Fruit fly (Drosophila melanogaster) whole organism, pupa: ENCODE results near the gene Pex11c.
A peak's percentile ranks its signal among the peaks of the same experiment; 100 is the strongest.

Experiments
- CG10348 ChIP-seq: fragments of 200-800 bp; sonication (Bioruptor generic); IDR thresholded peaks from 2 replicates; pipeline ENCODE4 v1.3.6; 2022; ENCODE audit warnings: missing biosample characterization, missing genetic modification characterization
- CG12605 ChIP-seq: fragments of 200-800 bp; sonication (Bioruptor generic); IDR thresholded peaks from 2 replicates; pipeline ENCODE4 v1.3.6; 2022; ENCODE audit warnings: missing biosample characterization, missing genetic modification characterization
- CG13204 ChIP-seq: fragments of 200-800 bp; sonication (Bioruptor generic); optimal IDR thresholded peaks from 2 replicates; lab custom pipeline; 2018; ENCODE audit warnings: missing biosample characterization, mild to moderate bottlenecking, missing genetic modification characterization, moderate library complexity
- CG14655 ChIP-seq: fragments of 200-800 bp; sonication (Bioruptor generic); optimal IDR thresholded peaks from 3 replicates; lab custom pipeline; 2017; ENCODE audit warnings: mild to moderate bottlenecking, missing biosample characterization, missing genetic modification reagents, missing genetic modification characterization
- CG15710 ChIP-seq: fragments of 200-800 bp; sonication (Bioruptor generic); optimal IDR thresholded peaks from 2 replicates; lab custom pipeline; 2018; ENCODE audit warnings: missing biosample characterization, mild to moderate bottlenecking, missing genetic modification characterization, moderate library complexity
- CG17806 ChIP-seq: fragments of 200-800 bp; sonication (Bioruptor generic); optimal IDR thresholded peaks from 2 replicates; lab custom pipeline; 2018; ENCODE audit warnings: missing biosample characterization, mild to moderate bottlenecking, missing genetic modification characterization, moderate library complexity
- CG32121 ChIP-seq: fragments of 200-800 bp; sonication (Bioruptor generic); IDR thresholded peaks from 2 replicates; pipeline ENCODE4 v1.3.6; 2022; ENCODE audit warnings: missing biosample characterization, missing genetic modification characterization
- CG34367 ChIP-seq: fragments of 200-800 bp; sonication (Bioruptor generic); optimal IDR thresholded peaks from 2 replicates; lab custom pipeline; 2018; ENCODE audit warnings: missing biosample characterization, mild to moderate bottlenecking, missing genetic modification characterization
- CG4496 ChIP-seq: fragments of 200-800 bp; sonication (Bioruptor generic); IDR thresholded peaks from 3 replicates; pipeline ENCODE4 v1.3.6; 2022; ENCODE audit warnings: missing biosample characterization, missing genetic modification characterization
- CG8159 ChIP-seq: fragments of 200-800 bp; sonication (Bioruptor generic); optimal IDR thresholded peaks from 3 replicates; lab custom pipeline; 2018; ENCODE audit warnings: missing biosample characterization, mild to moderate bottlenecking, missing genetic modification characterization, moderate library complexity
- CG8301 ChIP-seq: fragments of 200-800 bp; sonication (Bioruptor generic); optimal IDR thresholded peaks from 2 replicates; lab custom pipeline; 2018; ENCODE audit warnings: missing biosample characterization, mild to moderate bottlenecking, missing genetic modification characterization
- CG9948 ChIP-seq: fragments of 200-800 bp; sonication (Bioruptor generic); optimal IDR thresholded peaks from 2 replicates; lab custom pipeline; 2018; ENCODE audit warnings: missing biosample characterization, mild to moderate bottlenecking, missing genetic modification characterization, moderate library complexity
- D1 ChIP-seq: fragments of 200-800 bp; sonication (Bioruptor generic); optimal IDR thresholded peaks from 2 replicates; lab custom pipeline; 2018; ENCODE audit warnings: missing biosample characterization, mild to moderate bottlenecking, missing genetic modification characterization, moderate library complexity
- EcR ChIP-seq: fragments of 200-800 bp; sonication (Bioruptor generic); optimal IDR thresholded peaks from 3 replicates; lab custom pipeline; 2019; ENCODE audit warnings: missing biosample characterization, missing genetic modification characterization, mild to moderate bottlenecking, moderate library complexity, missing genetic modification reagents
- Ets98B ChIP-seq: fragments of 200-800 bp; sonication (Bioruptor generic); IDR thresholded peaks from 2 replicates; pipeline ENCODE4 v1.3.6; 2022; ENCODE audit warnings: missing biosample characterization, missing genetic modification characterization
- Pif1A ChIP-seq: fragments of 200-800 bp; sonication (Bioruptor generic); optimal IDR thresholded peaks from 3 replicates; lab custom pipeline; 2016; ENCODE audit warnings: missing biosample characterization, missing genetic modification characterization
- Pif1B ChIP-seq: fragments of 200-800 bp; sonication (Bioruptor generic); optimal IDR thresholded peaks from 3 replicates; lab custom pipeline; 2016; ENCODE audit warnings: missing biosample characterization, missing genetic modification characterization
- Snoo ChIP-seq: fragments of 200-800 bp; sonication (Bioruptor generic); optimal IDR thresholded peaks from 3 replicates; lab custom pipeline; 2017; ENCODE audit warnings: missing biosample characterization, mild to moderate bottlenecking, missing genetic modification characterization, inconsistent platforms
- fd96Ca ChIP-seq: fragments of 200-800 bp; sonication (Bioruptor generic); IDR thresholded peaks from 3 replicates; pipeline ENCODE4 v1.3.6; 2022; ENCODE audit warnings: missing biosample characterization, missing genetic modification characterization
- gl ChIP-seq: fragments of 200-800 bp; sonication (Bioruptor generic); optimal IDR thresholded peaks from 2 replicates; lab custom pipeline; 2018; ENCODE audit warnings: missing biosample characterization, mild to moderate bottlenecking, missing genetic modification characterization
- rn ChIP-seq: fragments of 200-800 bp; sonication (Bioruptor generic); IDR thresholded peaks from 2 replicates; pipeline ENCODE4 v1.3.6; 2022; ENCODE audit warnings: missing biosample characterization, missing genetic modification characterization

Gene Pex11c

dm6 chr3R:23257986-23258427 lies at the start of gene Pex11c, which contains the start of gene wda:
Gene Pex11c (plus strand): TSS chr3R:23258365.
Gene wda (minus strand): TSS chr3R:23258087.
- TF ChIP-seq CG13204 (GFP tag; lab: Kevin White, UChicago) = no peak
- peak; percentile 69 for TF ChIP-seq CG34367 (tag; lab: Kevin White, UChicago)
- peak; percentile 55; the same call in 1 of the 3 replicates for TF ChIP-seq CG4496 (GFP tag; lab: Robert Waterston, UW)
- peak; percentile 77 for TF ChIP-seq Snoo (tag; lab: Kevin White, UChicago)
- no peak for TF ChIP-seq CG12605 (GFP tag; lab: Robert Waterston, UW)
- TF ChIP-seq CG10348 (GFP tag; lab: Robert Waterston, UW) = no peak
- TF ChIP-seq CG14655 = peak; percentile 79
- peak; percentile 59 for TF ChIP-seq Pif1B (GFP tag; lab: Kevin White, UChicago)
- no peak for TF ChIP-seq EcR (GFP tag; lab: Kevin White, UChicago)
- TF ChIP-seq CG17806 = peak; percentile 63
- TF ChIP-seq CG32121 (GFP tag; lab: Robert Waterston, UW) = peak; percentile 79
- TF ChIP-seq CG8159 = peak; percentile 77
- no peak for TF ChIP-seq gl
- TF ChIP-seq CG8301 = peak; percentile 32
- TF ChIP-seq rn (GFP tag; lab: Robert Waterston, UW) = peak; percentile 50; the same call in 1 of the 2 replicates
- TF ChIP-seq D1 (tag; lab: Kevin White, UChicago) = peak; percentile 41
- TF ChIP-seq fd96Ca (GFP tag; lab: Robert Waterston, UW) = no peak
- peak; percentile 86 for TF ChIP-seq CG15710 (tag; lab: Kevin White, UChicago)
- peak; percentile 78 for TF ChIP-seq Ets98B (GFP tag; lab: Robert Waterston, UW)
- peak; percentile 59 for TF ChIP-seq CG9948
- TF ChIP-seq Pif1A (GFP tag; lab: Kevin White, UChicago) = no peak
- TF ChIP-seq, all 21 proteins: peak for 14

dm6 chr3R:23210243-23211215 lies 47.6 kb upstream of the Pex11c start:
- TF ChIP-seq CG17806 = no peak
- peak; percentile 24 for TF ChIP-seq gl
- no peak for TF ChIP-seq CG4496 (GFP tag; lab: Robert Waterston, UW)
- TF ChIP-seq CG15710 (tag; lab: Kevin White, UChicago) = no peak
- no peak for TF ChIP-seq rn (GFP tag; lab: Robert Waterston, UW)
- peak; percentile 30; the same call in 1 of the 2 replicates for TF ChIP-seq Ets98B (GFP tag; lab: Robert Waterston, UW)
- no peak for TF ChIP-seq CG12605 (GFP tag; lab: Robert Waterston, UW)
- TF ChIP-seq CG32121 (GFP tag; lab: Robert Waterston, UW) = peak; percentile 16; the same call in 1 of the 2 replicates
- TF ChIP-seq CG10348 (GFP tag; lab: Robert Waterston, UW) = no peak
- peak; percentile 35 for TF ChIP-seq EcR (GFP tag; lab: Kevin White, UChicago)
- no peak for TF ChIP-seq CG8301
- no peak for TF ChIP-seq Snoo (tag; lab: Kevin White, UChicago)
- peak; percentile 44 for TF ChIP-seq CG13204 (GFP tag; lab: Kevin White, UChicago)
- no peak for TF ChIP-seq CG9948
- no peak for TF ChIP-seq Pif1B (GFP tag; lab: Kevin White, UChicago)
- TF ChIP-seq CG8159 = no peak
- no peak for TF ChIP-seq CG34367 (tag; lab: Kevin White, UChicago)
- 0 out of 3 replicates have a peak, but pooled peaks have one; percentile 41 for TF ChIP-seq fd96Ca (GFP tag; lab: Robert Waterston, UW)
- no peak for TF ChIP-seq Pif1A (GFP tag; lab: Kevin White, UChicago)
- TF ChIP-seq D1 (tag; lab: Kevin White, UChicago) = no peak
- TF ChIP-seq CG14655 = no peak

dm6 chr3R:23211745-23212254 lies 46.4 kb upstream of the Pex11c start:
- peak; percentile 28 for TF ChIP-seq CG14655
- TF ChIP-seq CG9948 = peak; percentile 31
- TF ChIP-seq CG8159 = peak; percentile 61
- TF ChIP-seq CG8301 = peak; percentile 13
- no peak for TF ChIP-seq CG4496 (GFP tag; lab: Robert Waterston, UW)
- no peak for TF ChIP-seq CG32121 (GFP tag; lab: Robert Waterston, UW)
- TF ChIP-seq CG15710 (tag; lab: Kevin White, UChicago) = peak; percentile 31
- TF ChIP-seq Snoo (tag; lab: Kevin White, UChicago) = peak; percentile 24
- no peak for TF ChIP-seq gl
- TF ChIP-seq CG17806 = peak; percentile 33
- TF ChIP-seq Pif1A (GFP tag; lab: Kevin White, UChicago) = peak; percentile 49
- TF ChIP-seq, all 21 proteins: peak for 8

- TF ChIP-seq gl = no peak
Measured at dm6 chr3R:23212764-23213163, 45.4 kb upstream of the Pex11c start.

- no peak for TF ChIP-seq CG10348 (GFP tag; lab: Robert Waterston, UW)
- TF ChIP-seq CG14655 = no peak
- no peak for TF ChIP-seq CG8159
- TF ChIP-seq EcR (GFP tag; lab: Kevin White, UChicago) = no peak
- TF ChIP-seq fd96Ca (GFP tag; lab: Robert Waterston, UW) = no peak; the same call in 2 of the 3 replicates
- TF ChIP-seq CG34367 (tag; lab: Kevin White, UChicago) = no peak
- TF ChIP-seq Ets98B (GFP tag; lab: Robert Waterston, UW) = no peak; the same call in 1 of the 2 replicates
- peak; percentile 43 for TF ChIP-seq gl
- peak; percentile 1 for TF ChIP-seq CG8301
- no peak for TF ChIP-seq CG17806
- no peak for TF ChIP-seq D1 (tag; lab: Kevin White, UChicago)
- TF ChIP-seq rn (GFP tag; lab: Robert Waterston, UW) = no peak
- no peak for TF ChIP-seq Snoo (tag; lab: Kevin White, UChicago)
- no peak for TF ChIP-seq CG9948
- TF ChIP-seq CG12605 (GFP tag; lab: Robert Waterston, UW) = peak; percentile 76
- TF ChIP-seq CG4496 (GFP tag; lab: Robert Waterston, UW) = peak; percentile 67; the same call in 2 of the 3 replicates
- TF ChIP-seq CG32121 (GFP tag; lab: Robert Waterston, UW) = no peak
- no peak for TF ChIP-seq CG13204 (GFP tag; lab: Kevin White, UChicago)
- TF ChIP-seq Pif1A (GFP tag; lab: Kevin White, UChicago) = no peak
- TF ChIP-seq CG15710 (tag; lab: Kevin White, UChicago) = no peak
- no peak for TF ChIP-seq Pif1B (GFP tag; lab: Kevin White, UChicago)
Measured at dm6 chr3R:23214603-23215433, 43.3 kb upstream of the Pex11c start.
